Fruit fly (Drosophila melanogaster): ENCODE measurements around the gene CG1074.
A peak's percentile ranks its signal among the peaks of the same experiment; 100 is the strongest.

The CG1074 gene

dm6 chr3R:4399810-4400496, 33.8 kb upstream of the CG1074 start:
- TF ChIP-seq CG10669 (GFP tag; optimal IDR thresholded peaks at IDR 0.05) (no peak), Eip93F (GFP tag; optimal IDR thresholded peaks at IDR 0.05) (no peak), CG31627 (GFP tag; optimal IDR thresholded peaks at IDR 0.05) (peak; percentile 47), esn (GFP tag; optimal IDR thresholded peaks at IDR 0.05) (peak; percentile 2), CG3919 (GFP tag; optimal IDR thresholded peaks at IDR 0.05) (no peak), CG32006 (GFP tag; optimal IDR thresholded peaks at IDR 0.05) (peak; percentile 59), CG8632 (GFP tag; optimal IDR thresholded peaks at IDR 0.05) (peak; percentile 7), CG8319 (GFP tag; optimal IDR thresholded peaks at IDR 0.05) (no peak), Lpt (GFP tag; optimal IDR thresholded peaks at IDR 0.05) (peak; percentile 5), CG11902 (GFP tag; optimal IDR thresholded peaks at IDR 0.05) (no peak), acj6 (GFP tag; optimal IDR thresholded peaks at IDR 0.05) (peak; percentile 45), Met (GFP tag; optimal IDR thresholded peaks at IDR 0.05) (peak; percentile 28), CG8119 (GFP tag; IDR thresholded peaks at IDR 0.05) (no peak), CG1621 (tag; optimal IDR thresholded peaks at IDR 0.05) (no peak), Ets96B (tag; optimal IDR thresholded peaks at IDR 0.05) (peak; percentile 7), svp (GFP tag) (no peak), Ets21C (GFP tag; optimal IDR thresholded peaks at IDR 0.05) (peak; percentile 32), spab (GFP tag; optimal IDR thresholded peaks at IDR 0.05) (no peak), Hr38 (GFP tag; optimal IDR thresholded peaks at IDR 0.05) (no peak), Hr4 (GFP tag; optimal IDR thresholded peaks at IDR 0.05) (peak; percentile 9), achi (GFP tag; optimal IDR thresholded peaks at IDR 0.05) (peak; percentile 33), Eip75B (GFP tag; optimal IDR thresholded peaks at IDR 0.05) (no peak), CG6808 (GFP tag; optimal IDR thresholded peaks at IDR 0.05) (no peak), dac (GFP tag; optimal IDR thresholded peaks at IDR 0.05) (no peak), Gug (GFP tag; IDR thresholded peaks at IDR 0.05) (no peak), vri (GFP tag; optimal IDR thresholded peaks at IDR 0.05) (no peak), CG34406 (GFP tag; optimal IDR thresholded peaks at IDR 0.05) (no peak), Blimp-1 (GFP tag; optimal IDR thresholded peaks at IDR 0.05) (peak; percentile 2), CG6792 (GFP tag; optimal IDR thresholded peaks at IDR 0.05) (no peak), CG4318 (GFP tag; optimal IDR thresholded peaks at IDR 0.05) (peak; percentile 29), Sox14 (GFP tag; optimal IDR thresholded peaks at IDR 0.05) (no peak), fd85E (GFP tag; optimal IDR thresholded peaks at IDR 0.05) (no peak), Sox102F (GFP tag; optimal IDR thresholded peaks at IDR 0.05) (no peak), ss (GFP tag; optimal IDR thresholded peaks at IDR 0.05) (peak in 1 of 2 experiments; percentile 51), fkh (GFP tag; optimal IDR thresholded peaks at IDR 0.05) (peak; percentile 66), OdsH (GFP tag; optimal IDR thresholded peaks at IDR 0.05) (peak; percentile 37), Smox (GFP tag; optimal IDR thresholded peaks at IDR 0.05) (no peak), CG7368 (GFP tag; optimal IDR thresholded peaks at IDR 0.05) (no peak), fd59A (GFP tag; optimal IDR thresholded peaks at IDR 0.05) (no peak), CG11294 (GFP tag; IDR thresholded peaks at IDR 0.05) (no peak), CG6276 (GFP tag; optimal IDR thresholded peaks at IDR 0.05) (no peak), CG11762 (GFP tag; optimal IDR thresholded peaks at IDR 0.05; ENCODE audit: insufficient read depth) (no peak), Sox15 (GFP tag; optimal IDR thresholded peaks at IDR 0.05) (peak; percentile 19), Eip78C (GFP tag) (peak; percentile 65), salr (GFP tag; optimal IDR thresholded peaks at IDR 0.05) (peak in 1 of 2 experiments; percentile 52), lz (GFP tag; optimal IDR thresholded peaks at IDR 0.05) (no peak), CG6163 (GFP tag; IDR thresholded peaks at IDR 0.05) (no peak), cyc (GFP tag; optimal IDR thresholded peaks at IDR 0.05) (peak; percentile 30), CG15336 (GFP tag; IDR thresholded peaks at IDR 0.05) (no peak), dsx (GFP tag; optimal IDR thresholded peaks at IDR 0.05; ENCODE audit: poor library complexity, severe bottlenecking) (no peak), CG9139 (GFP tag; optimal IDR thresholded peaks at IDR 0.05) (no peak)

Measured in whole organism, prepupa.